Fruit fly (Drosophila melanogaster): ENCODE results near the gene CG4210.
A peak's percentile ranks its signal among the peaks of the same experiment; 100 is the strongest.

CG4210 gene

dm6 chr3R:15218824-15219576 is 5.2 kb downstream of the CG4210 start, which contains the start of the genes SIDL and CG12241:
Gene SIDL, minus strand, starts transcription at chr3R:15218874.
Gene CG12241, plus strand, starts transcription at chr3R:15219256.
- peak; percentile 85 for TF ChIP-seq Blimp-1 (GFP tag; optimal IDR thresholded peaks at IDR 0.05)
- TF ChIP-seq CG9139 (GFP tag; optimal IDR thresholded peaks at IDR 0.05): no peak
- TF ChIP-seq CG6854 (GFP tag; optimal IDR thresholded peaks at IDR 0.05): peak; percentile 61
- peak; percentile 41; the same call in 1 of the 2 replicates for TF ChIP-seq CG15336 (GFP tag; IDR thresholded peaks at IDR 0.05)
- TF ChIP-seq Eip93F (GFP tag; optimal IDR thresholded peaks at IDR 0.05): peak; percentile 87
- TF ChIP-seq CG1621 (tag; optimal IDR thresholded peaks at IDR 0.05): no peak
- peak; percentile 96 for TF ChIP-seq CG3919 (GFP tag; optimal IDR thresholded peaks at IDR 0.05)
- TF ChIP-seq achi (GFP tag; optimal IDR thresholded peaks at IDR 0.05): no peak
- peak; percentile 69 for TF ChIP-seq CG31627 (GFP tag; optimal IDR thresholded peaks at IDR 0.05)
- TF ChIP-seq Hr39 (GFP tag; optimal IDR thresholded peaks at IDR 0.05): no peak
- TF ChIP-seq CG6792 (GFP tag; optimal IDR thresholded peaks at IDR 0.05): peak; percentile 83
- no peak for TF ChIP-seq CG32006 (GFP tag; optimal IDR thresholded peaks at IDR 0.05)
- no peak for TF ChIP-seq salr (GFP tag; optimal IDR thresholded peaks at IDR 0.05)
- no peak for TF ChIP-seq ss (GFP tag; optimal IDR thresholded peaks at IDR 0.05)
- no peak for TF ChIP-seq CG10669 (GFP tag; optimal IDR thresholded peaks at IDR 0.05)
- peak; percentile 99 for TF ChIP-seq Eip78C (GFP tag)
- peak; percentile 68 for TF ChIP-seq fd85E (GFP tag; optimal IDR thresholded peaks at IDR 0.05)
- TF ChIP-seq CG4318 (GFP tag; optimal IDR thresholded peaks at IDR 0.05): no peak
- no peak for TF ChIP-seq CG6808 (GFP tag; optimal IDR thresholded peaks at IDR 0.05)
- TF ChIP-seq esn (GFP tag; optimal IDR thresholded peaks at IDR 0.05): peak; percentile 88
- TF ChIP-seq Smox (GFP tag; optimal IDR thresholded peaks at IDR 0.05): no peak
- no peak for TF ChIP-seq spab (GFP tag; optimal IDR thresholded peaks at IDR 0.05)
- TF ChIP-seq CG11762 (GFP tag; optimal IDR thresholded peaks at IDR 0.05; ENCODE audit: insufficient read depth): no peak
- no peak for TF ChIP-seq Hr38 (GFP tag; optimal IDR thresholded peaks at IDR 0.05)
- peak; percentile 78 for TF ChIP-seq Sox14 (GFP tag; optimal IDR thresholded peaks at IDR 0.05)
- TF ChIP-seq Eip75B (GFP tag; optimal IDR thresholded peaks at IDR 0.05): no peak
- TF ChIP-seq CG11902 (GFP tag; optimal IDR thresholded peaks at IDR 0.05): peak; percentile 94
- peak; percentile 86 for TF ChIP-seq Lpt (GFP tag; optimal IDR thresholded peaks at IDR 0.05)
- TF ChIP-seq Ets96B (tag; optimal IDR thresholded peaks at IDR 0.05): peak; percentile 94
- TF ChIP-seq CG34406 (GFP tag; optimal IDR thresholded peaks at IDR 0.05): no peak
- TF ChIP-seq CG8319 (GFP tag; optimal IDR thresholded peaks at IDR 0.05): no peak
- TF ChIP-seq topi (GFP tag; optimal IDR thresholded peaks at IDR 0.05): peak; percentile 96
- peak; percentile 92 for TF ChIP-seq lz (GFP tag; optimal IDR thresholded peaks at IDR 0.05)
- no peak for TF ChIP-seq CG6276 (GFP tag; optimal IDR thresholded peaks at IDR 0.05)
- peak; percentile 99 for TF ChIP-seq eg (GFP tag; IDR thresholded peaks at IDR 0.05)
- TF ChIP-seq CG7368 (GFP tag; optimal IDR thresholded peaks at IDR 0.05): peak; percentile 86
- TF ChIP-seq Ets21C (GFP tag; optimal IDR thresholded peaks at IDR 0.05): no peak
- TF ChIP-seq fd59A (GFP tag; optimal IDR thresholded peaks at IDR 0.05): no peak
- peak; percentile 96 for TF ChIP-seq CG3032 (tag; optimal IDR thresholded peaks at IDR 0.05)
- TF ChIP-seq Met (GFP tag; optimal IDR thresholded peaks at IDR 0.05): no peak
- no peak for TF ChIP-seq OdsH (GFP tag; optimal IDR thresholded peaks at IDR 0.05)
- no peak for TF ChIP-seq CG16779 (tag; optimal IDR thresholded peaks at IDR 0.05)
- peak; percentile 88 for TF ChIP-seq dsx (GFP tag; optimal IDR thresholded peaks at IDR 0.05; ENCODE audit: poor library complexity, severe bottlenecking)
- peak; percentile 97 for TF ChIP-seq CG11294 (GFP tag; IDR thresholded peaks at IDR 0.05)
- peak; percentile 39 for TF ChIP-seq Sox15 (GFP tag; optimal IDR thresholded peaks at IDR 0.05)
- no peak for TF ChIP-seq vri (GFP tag; optimal IDR thresholded peaks at IDR 0.05)
- no peak for TF ChIP-seq acj6 (GFP tag; optimal IDR thresholded peaks at IDR 0.05)
- peak; percentile 99 for TF ChIP-seq CG6163 (GFP tag; IDR thresholded peaks at IDR 0.05)
- TF ChIP-seq pdm3 (GFP tag; optimal IDR thresholded peaks at IDR 0.05): no peak
- TF ChIP-seq Gug (GFP tag; IDR thresholded peaks at IDR 0.05): peak; percentile 97
- peak; percentile 89 for TF ChIP-seq CG10631 (GFP tag; optimal IDR thresholded peaks at IDR 0.05)

Data from whole organism, prepupa.